Fruit fly (Drosophila melanogaster): Measurements from ENCODE around the gene Hr39.

The Hr39 gene

DNA sequence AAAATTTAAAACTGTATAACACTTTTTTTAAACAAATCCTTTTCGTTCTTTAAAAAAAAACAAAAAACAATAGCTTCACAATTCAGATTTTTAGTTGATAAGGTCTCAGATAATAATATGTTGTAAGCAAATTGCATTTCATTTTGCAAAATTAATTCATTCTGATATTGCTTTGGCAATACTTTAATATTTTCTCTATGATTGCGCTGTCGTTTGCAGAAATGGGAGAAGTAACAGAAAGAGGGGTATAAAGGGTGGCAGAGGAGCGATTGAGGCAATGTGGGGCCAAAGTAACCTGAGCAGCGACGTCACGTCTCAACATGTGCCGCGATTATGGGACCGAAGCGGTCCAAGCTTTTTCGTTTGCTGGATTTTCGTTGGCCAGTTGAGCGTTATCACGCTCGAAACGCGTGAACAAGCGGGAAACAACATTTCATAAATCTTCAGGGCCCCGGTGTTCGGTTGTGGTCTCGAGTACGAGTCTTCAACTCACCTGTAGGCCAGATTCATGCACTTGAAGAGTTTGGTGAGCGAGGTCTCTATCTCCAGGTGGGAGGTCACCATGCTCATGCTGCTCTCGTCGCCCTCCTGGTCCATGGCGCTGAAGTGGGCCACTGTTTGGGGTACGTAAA, 70.9 kb downstream of the Hr39 start (continued):
- no peak for TF ChIP-seq CG1024 (GFP tag; IDR thresholded peaks at IDR 0.05)
- TF ChIP-seq ttk (GFP tag; IDR thresholded peaks at IDR 0.05) = no peak
- TF ChIP-seq Dll (GFP tag; IDR thresholded peaks at IDR 0.05; ENCODE audit: partially characterized antibody) = no peak
- TF ChIP-seq CG12769 (tag; optimal IDR thresholded peaks at IDR 0.05) = peak; percentile 70
- TF ChIP-seq Aef1 (GFP tag; IDR thresholded peaks at IDR 0.05) = no peak
- TF ChIP-seq CkIIα-i1 (GFP tag; IDR thresholded peaks at IDR 0.05) = no peak
- no peak for TF ChIP-seq lov (optimal IDR thresholded peaks at IDR 0.05)
- no peak for TF ChIP-seq lov (GFP tag; IDR thresholded peaks at IDR 0.05)
- peak; percentile 15 for TF ChIP-seq sens (GFP tag)
- TF ChIP-seq Med (GFP tag) = peak; percentile 66
- peak; percentile 90 for TF ChIP-seq cwo (GFP tag; optimal IDR thresholded peaks at IDR 0.05)
- TF ChIP-seq CHES-1-like (GFP tag; optimal IDR thresholded peaks at IDR 0.05) = no peak
- peak in 1 of 2 experiments; percentile 32 for TF ChIP-seq Pdp1 (GFP tag; optimal IDR thresholded peaks at IDR 0.05)
- no peak for TF ChIP-seq wek (GFP tag; optimal IDR thresholded peaks at IDR 0.05)
- no peak for TF ChIP-seq twi (tag; optimal IDR thresholded peaks at IDR 0.05)
- TF ChIP-seq CG10431 (GFP tag; optimal IDR thresholded peaks at IDR 0.05) = no peak
- peak; percentile 63; the same call in 1 of the 3 replicates for TF ChIP-seq CG2199 (GFP tag; IDR thresholded peaks at IDR 0.05)
- TF ChIP-seq CG7987 (GFP tag; optimal IDR thresholded peaks at IDR 0.05) = peak; percentile 99
- TF ChIP-seq CG3726 (GFP tag; IDR thresholded peaks at IDR 0.05) = no peak
- TF ChIP-seq D19A (tag; optimal IDR thresholded peaks at IDR 0.05) = no peak
- TF ChIP-seq rib (GFP tag; IDR thresholded peaks at IDR 0.05) = peak; percentile 10; the same call in 1 of the 2 replicates
- no peak for TF ChIP-seq CG7372 (GFP tag; IDR thresholded peaks at IDR 0.05)
- TF ChIP-seq CG4360 (GFP tag; IDR thresholded peaks at IDR 0.05) = no peak
- no peak for TF ChIP-seq CG6854 (GFP tag; optimal IDR thresholded peaks at IDR 0.05)
- no peak for TF ChIP-seq salm (tag; optimal IDR thresholded peaks at IDR 0.05)
- TF ChIP-seq tna (GFP tag; IDR thresholded peaks at IDR 0.05; ENCODE audit: partially characterized antibody) = peak; percentile 49; the same call in 1 of the 2 replicates
- TF ChIP-seq ftz-f1 (GFP tag; optimal IDR thresholded peaks at IDR 0.05) = peak; percentile 52
- TF ChIP-seq Nf-YC (tag; optimal IDR thresholded peaks at IDR 0.05) = peak; percentile 35
